Fruit fly (Drosophila melanogaster) whole organism, pupa: ENCODE results near the gene CG12998.

ENCODE experiments used
- CG10348 ChIP-seq: fragments of 200-800 bp; sonication (Bioruptor generic); IDR thresholded peaks from 2 replicates; pipeline ENCODE4 v1.3.6; 2022; ENCODE audit warnings: missing biosample characterization, missing genetic modification characterization
- CG12605 ChIP-seq: fragments of 200-800 bp; sonication (Bioruptor generic); IDR thresholded peaks from 2 replicates; pipeline ENCODE4 v1.3.6; 2022; ENCODE audit warnings: missing biosample characterization, missing genetic modification characterization
- CG13204 ChIP-seq: fragments of 200-800 bp; sonication (Bioruptor generic); optimal IDR thresholded peaks from 2 replicates; lab custom pipeline; 2018; ENCODE audit warnings: missing biosample characterization, mild to moderate bottlenecking, missing genetic modification characterization, moderate library complexity
- CG14655 ChIP-seq: fragments of 200-800 bp; sonication (Bioruptor generic); optimal IDR thresholded peaks from 3 replicates; lab custom pipeline; 2017; ENCODE audit warnings: mild to moderate bottlenecking, missing biosample characterization, missing genetic modification reagents, missing genetic modification characterization
- CG15710 ChIP-seq: fragments of 200-800 bp; sonication (Bioruptor generic); optimal IDR thresholded peaks from 2 replicates; lab custom pipeline; 2018; ENCODE audit warnings: missing biosample characterization, mild to moderate bottlenecking, missing genetic modification characterization, moderate library complexity
- CG17806 ChIP-seq: fragments of 200-800 bp; sonication (Bioruptor generic); optimal IDR thresholded peaks from 2 replicates; lab custom pipeline; 2018; ENCODE audit warnings: missing biosample characterization, mild to moderate bottlenecking, missing genetic modification characterization, moderate library complexity
- CG32121 ChIP-seq: fragments of 200-800 bp; sonication (Bioruptor generic); IDR thresholded peaks from 2 replicates; pipeline ENCODE4 v1.3.6; 2022; ENCODE audit warnings: missing biosample characterization, missing genetic modification characterization
- CG34367 ChIP-seq: fragments of 200-800 bp; sonication (Bioruptor generic); optimal IDR thresholded peaks from 2 replicates; lab custom pipeline; 2018; ENCODE audit warnings: missing biosample characterization, mild to moderate bottlenecking, missing genetic modification characterization
- CG4496 ChIP-seq: fragments of 200-800 bp; sonication (Bioruptor generic); IDR thresholded peaks from 3 replicates; pipeline ENCODE4 v1.3.6; 2022; ENCODE audit warnings: missing biosample characterization, missing genetic modification characterization
- CG8159 ChIP-seq: fragments of 200-800 bp; sonication (Bioruptor generic); optimal IDR thresholded peaks from 3 replicates; lab custom pipeline; 2018; ENCODE audit warnings: missing biosample characterization, mild to moderate bottlenecking, missing genetic modification characterization, moderate library complexity
- CG8301 ChIP-seq: fragments of 200-800 bp; sonication (Bioruptor generic); optimal IDR thresholded peaks from 2 replicates; lab custom pipeline; 2018; ENCODE audit warnings: missing biosample characterization, mild to moderate bottlenecking, missing genetic modification characterization
- CG9948 ChIP-seq: fragments of 200-800 bp; sonication (Bioruptor generic); optimal IDR thresholded peaks from 2 replicates; lab custom pipeline; 2018; ENCODE audit warnings: missing biosample characterization, mild to moderate bottlenecking, missing genetic modification characterization, moderate library complexity
- D1 ChIP-seq: fragments of 200-800 bp; sonication (Bioruptor generic); optimal IDR thresholded peaks from 2 replicates; lab custom pipeline; 2018; ENCODE audit warnings: missing biosample characterization, mild to moderate bottlenecking, missing genetic modification characterization, moderate library complexity
- EcR ChIP-seq: fragments of 200-800 bp; sonication (Bioruptor generic); optimal IDR thresholded peaks from 3 replicates; lab custom pipeline; 2019; ENCODE audit warnings: missing biosample characterization, missing genetic modification characterization, mild to moderate bottlenecking, moderate library complexity, missing genetic modification reagents
- Ets98B ChIP-seq: fragments of 200-800 bp; sonication (Bioruptor generic); IDR thresholded peaks from 2 replicates; pipeline ENCODE4 v1.3.6; 2022; ENCODE audit warnings: missing biosample characterization, missing genetic modification characterization
- Pif1A ChIP-seq: fragments of 200-800 bp; sonication (Bioruptor generic); optimal IDR thresholded peaks from 3 replicates; lab custom pipeline; 2016; ENCODE audit warnings: missing biosample characterization, missing genetic modification characterization
- Pif1B ChIP-seq: fragments of 200-800 bp; sonication (Bioruptor generic); optimal IDR thresholded peaks from 3 replicates; lab custom pipeline; 2016; ENCODE audit warnings: missing biosample characterization, missing genetic modification characterization
- Snoo ChIP-seq: fragments of 200-800 bp; sonication (Bioruptor generic); optimal IDR thresholded peaks from 3 replicates; lab custom pipeline; 2017; ENCODE audit warnings: missing biosample characterization, mild to moderate bottlenecking, missing genetic modification characterization, inconsistent platforms
- fd96Ca ChIP-seq: fragments of 200-800 bp; sonication (Bioruptor generic); IDR thresholded peaks from 3 replicates; pipeline ENCODE4 v1.3.6; 2022; ENCODE audit warnings: missing biosample characterization, missing genetic modification characterization
- gl ChIP-seq: fragments of 200-800 bp; sonication (Bioruptor generic); optimal IDR thresholded peaks from 2 replicates; lab custom pipeline; 2018; ENCODE audit warnings: missing biosample characterization, mild to moderate bottlenecking, missing genetic modification characterization
- rn ChIP-seq: fragments of 200-800 bp; sonication (Bioruptor generic); IDR thresholded peaks from 2 replicates; pipeline ENCODE4 v1.3.6; 2022; ENCODE audit warnings: missing biosample characterization, missing genetic modification characterization

CG12998 gene

dm6 chrX:17229475-17230169, 11.2 kb downstream of the CG12998 start:
- TF ChIP-seq CG15710 (tag; lab: Kevin White, UChicago) (peak; percentile 42), CG34367 (tag; lab: Kevin White, UChicago) (peak; percentile 56), EcR (peak; percentile 94), CG10348 (GFP tag; lab: Robert Waterston, UW) (no peak), Pif1B (GFP tag; lab: Kevin White, UChicago) (no peak), CG12605 (no peak), CG8159 (tag; lab: Kevin White, UChicago) (no peak), Snoo (tag; lab: Kevin White, UChicago) (peak; percentile 42), CG9948 (tag; lab: Kevin White, UChicago) (peak; percentile 44), D1 (tag; lab: Kevin White, UChicago) (no peak)

dm6 chrX:17230944-17231343, 12.5 kb downstream of the CG12998 start, which contains the start of gene CG10597:
TSS of gene CG10597 (minus strand) at chrX:17231044.
- TF ChIP-seq fd96Ca (GFP tag; lab: Robert Waterston, UW) (no peak), CG10348 (GFP tag; lab: Robert Waterston, UW) (no peak), CG34367 (tag; lab: Kevin White, UChicago) (no peak), CG13204 (no peak), D1 (tag; lab: Kevin White, UChicago) (no peak), CG32121 (GFP tag; lab: Robert Waterston, UW) (no peak), CG15710 (tag; lab: Kevin White, UChicago) (no peak), Pif1B (GFP tag; lab: Kevin White, UChicago) (no peak), CG8301 (tag; lab: Kevin White, UChicago) (no peak), CG9948 (tag; lab: Kevin White, UChicago) (no peak), CG14655 (GFP tag; lab: Kevin White, UChicago) (no peak), CG8159 (tag; lab: Kevin White, UChicago) (no peak), Pif1A (no peak), rn (GFP tag; lab: Robert Waterston, UW) (no peak), EcR (no peak), CG12605 (no peak), Snoo (tag; lab: Kevin White, UChicago) (no peak), Ets98B (GFP tag; lab: Robert Waterston, UW) (no peak), gl (tag; lab: Kevin White, UChicago) (no peak), CG17806 (tag; lab: Kevin White, UChicago) (no peak)

- TF ChIP-seq CG14655 (GFP tag; lab: Kevin White, UChicago) (no peak), D1 (tag; lab: Kevin White, UChicago) (no peak), CG9948 (tag; lab: Kevin White, UChicago) (no peak), Ets98B (GFP tag; lab: Robert Waterston, UW) (0 out of 2 replicates have a peak, but pooled peaks have one; percentile 6), CG4496 (GFP tag; lab: Robert Waterston, UW) (no peak), CG17806 (tag; lab: Kevin White, UChicago) (no peak), Pif1A (no peak), CG8159 (tag; lab: Kevin White, UChicago) (no peak), CG12605 (no peak), CG34367 (tag; lab: Kevin White, UChicago) (no peak), Pif1B (GFP tag; lab: Kevin White, UChicago) (no peak), CG32121 (GFP tag; lab: Robert Waterston, UW) (0 out of 2 replicates have a peak, but pooled peaks have one; percentile 10)
These were observed 14.2 kb downstream of the CG12998 start, which contains the start of gene f for dm6 chrX:17232642-17233041. TSS of gene f (plus strand) at chrX:17232942.

- TF ChIP-seq CG15710 (tag; lab: Kevin White, UChicago) = no peak
- no peak for TF ChIP-seq CG32121 (GFP tag; lab: Robert Waterston, UW)
- no peak for TF ChIP-seq Pif1A
- no peak for TF ChIP-seq CG13204
- no peak for TF ChIP-seq fd96Ca (GFP tag; lab: Robert Waterston, UW)
- TF ChIP-seq gl (tag; lab: Kevin White, UChicago) = no peak
- no peak for TF ChIP-seq D1 (tag; lab: Kevin White, UChicago)
- TF ChIP-seq CG4496 (GFP tag; lab: Robert Waterston, UW) = no peak
- TF ChIP-seq Ets98B (GFP tag; lab: Robert Waterston, UW) = no peak
- TF ChIP-seq EcR = no peak
- TF ChIP-seq CG10348 (GFP tag; lab: Robert Waterston, UW) = no peak
- TF ChIP-seq CG14655 (GFP tag; lab: Kevin White, UChicago) = no peak
- no peak for TF ChIP-seq Pif1B (GFP tag; lab: Kevin White, UChicago)
- no peak for TF ChIP-seq CG8159 (tag; lab: Kevin White, UChicago)
- no peak for TF ChIP-seq CG9948 (tag; lab: Kevin White, UChicago)
- TF ChIP-seq, all 21 proteins: peak for 0
These were observed 18.0 kb downstream of the CG12998 start for dm6 chrX:17236468-17236867.

dm6 chrX:17237421-17237820, 19.0 kb downstream of the CG12998 start:
- TF ChIP-seq Pif1A = peak; percentile 51
- peak; percentile 55 for TF ChIP-seq CG34367 (tag; lab: Kevin White, UChicago)
- TF ChIP-seq CG13204 = peak; percentile 35
- no peak for TF ChIP-seq gl (tag; lab: Kevin White, UChicago)
- TF ChIP-seq CG4496 (GFP tag; lab: Robert Waterston, UW) = peak; percentile 52
- peak; percentile 83 for TF ChIP-seq CG14655 (GFP tag; lab: Kevin White, UChicago)
- peak; percentile 69; the same call in 1 of the 2 replicates for TF ChIP-seq CG32121 (GFP tag; lab: Robert Waterston, UW)
- peak; percentile 53 for TF ChIP-seq D1 (tag; lab: Kevin White, UChicago)
- peak; percentile 76 for TF ChIP-seq CG8301 (tag; lab: Kevin White, UChicago)
- peak; percentile 36; the same call in 1 of the 2 replicates for TF ChIP-seq CG12605
- TF ChIP-seq CG8159 (tag; lab: Kevin White, UChicago) = peak; percentile 77
- TF ChIP-seq CG10348 (GFP tag; lab: Robert Waterston, UW) = no peak
- peak; percentile 72 for TF ChIP-seq CG17806 (tag; lab: Kevin White, UChicago)
- no peak for TF ChIP-seq Snoo (tag; lab: Kevin White, UChicago)
- TF ChIP-seq fd96Ca (GFP tag; lab: Robert Waterston, UW) = no peak
- TF ChIP-seq rn (GFP tag; lab: Robert Waterston, UW) = 0 out of 2 replicates have a peak, but pooled peaks have one; percentile 11
- peak; percentile 79 for TF ChIP-seq CG9948 (tag; lab: Kevin White, UChicago)
- peak; percentile 45 for TF ChIP-seq Pif1B (GFP tag; lab: Kevin White, UChicago)
- TF ChIP-seq CG15710 (tag; lab: Kevin White, UChicago) = peak; percentile 72
- TF ChIP-seq Ets98B (GFP tag; lab: Robert Waterston, UW) = peak; percentile 30; the same call in 1 of the 2 replicates
- no peak for TF ChIP-seq EcR
